Worm (Caenorhabditis elegans) whole organism, L3 larva: ENCODE measurements around the gene rga-1.

Source experiments
- ZK546.5 ChIP-seq: sonication (generic microtip); optimal IDR thresholded peaks from 2 replicates; lab custom pipeline; 2017; ENCODE audit warnings: missing biosample characterization, missing genetic modification characterization
- ceh-16 ChIP-seq: sonication (generic microtip); optimal IDR thresholded peaks from 2 replicates; lab custom pipeline; 2017; ENCODE audit warnings: missing biosample characterization, missing genetic modification characterization
- daf-12 ChIP-seq: fragments of 150-350 bp; optimal IDR thresholded peaks from 2 replicates; lab custom pipeline; 2014; ENCODE audit warnings: missing biosample characterization, missing genetic modification reagents, missing genetic modification characterization
- egl-27 ChIP-seq: sonication (generic microtip); optimal IDR thresholded peaks from 4 replicates; lab custom pipeline; 2017; ENCODE audit warnings: missing biosample characterization, missing genetic modification reagents, missing genetic modification characterization
- fos-1 ChIP-seq: fragments of 150-350 bp; optimal IDR thresholded peaks from 2 replicates; lab custom pipeline; 2014; ENCODE audit warnings: missing biosample characterization, missing genetic modification characterization
- lin-15B ChIP-seq: fragments of 150-350 bp; optimal IDR thresholded peaks from 2 replicates; lab custom pipeline; 2014; ENCODE audit warnings: missing biosample characterization, missing genetic modification characterization
- nhr-23 ChIP-seq: fragments of 150-350 bp; optimal IDR thresholded peaks from 2 replicates; lab custom pipeline; 2014; ENCODE audit warnings: missing biosample characterization, missing genetic modification reagents, missing genetic modification characterization
- nhr-77 ChIP-seq: fragments of 150-350 bp; optimal IDR thresholded peaks from 2 replicates; lab custom pipeline; 2014; ENCODE audit warnings: missing biosample characterization, missing genetic modification characterization
- sea-2 ChIP-seq: fragments of 150-350 bp; sonication (generic microtip); optimal IDR thresholded peaks from 4 replicates; lab custom pipeline; 2014; ENCODE audit warnings: missing biosample characterization, missing genetic modification reagents, missing genetic modification characterization
- snpc-4 ChIP-seq: fragments of 150-350 bp; optimal IDR thresholded peaks from 2 replicates; lab custom pipeline; 2014; ENCODE audit warnings: missing biosample characterization, missing genetic modification characterization
- zag-1 ChIP-seq: fragments of 150-350 bp; optimal IDR thresholded peaks from 2 replicates; lab custom pipeline; 2014; ENCODE audit warnings: missing biosample characterization, missing genetic modification characterization

- TF ChIP-seq zag-1 (tag; lab: Kevin White, UChicago) (no peak), ZK546.5 (tag; lab: Kevin White, UChicago) (no peak), snpc-4 (no peak), ceh-16 (tag; lab: Kevin White, UChicago) (no peak), egl-27 (tag; lab: Kevin White, UChicago) (no peak), daf-12 (no peak), nhr-77 (tag; lab: Kevin White, UChicago) (no peak), fos-1 (no peak), lin-15B (tag; lab: Kevin White, UChicago) (no peak), nhr-23 (tag; lab: Kevin White, UChicago) (no peak), sea-2 (GFP tag; lab: Kevin White, UChicago) (no peak)
Measured at ce11 chrII:11428599-11428998, 36.1 kb upstream of the rga-1 start.
